Fruit fly (Drosophila melanogaster) whole organism, embryonic: ENCODE results near the gene Cln7.

Source experiments
- Abd-B ChIP-seq: fragments of 200-800 bp; sonication (Bioruptor generic); optimal IDR thresholded peaks from 2 replicates; lab custom pipeline; 2018; ENCODE audit warnings: missing biosample characterization, mild to moderate bottlenecking, missing genetic modification characterization, moderate library complexity
- Atf-2 ChIP-seq: fragments of 200-800 bp; sonication (Bioruptor generic); optimal IDR thresholded peaks from 2 replicates; lab custom pipeline; 2016; ENCODE audit warnings: missing biosample characterization, missing genetic modification characterization
- B-H2 ChIP-seq: fragments of 200-800 bp; sonication (Bioruptor generic); optimal IDR thresholded peaks from 2 replicates; lab custom pipeline; 2018; ENCODE audit warnings: missing biosample characterization, mild to moderate bottlenecking, missing genetic modification characterization
- CG10462 ChIP-seq: fragments of 200-800 bp; sonication (Bioruptor generic); optimal IDR thresholded peaks from 2 replicates; lab custom pipeline; 2016; ENCODE audit warnings: missing biosample characterization, missing genetic modification characterization
- CG10979 ChIP-seq: fragments of 200-800 bp; sonication (Bioruptor generic); optimal IDR thresholded peaks from 2 replicates; lab custom pipeline; 2018; ENCODE audit warnings: missing biosample characterization, mild to moderate bottlenecking, missing genetic modification characterization, moderate library complexity
- CG11504 ChIP-seq: fragments of 200-800 bp; sonication (Bioruptor generic); optimal IDR thresholded peaks from 3 replicates; lab custom pipeline; 2019; ENCODE audit warnings: missing biosample characterization, mild to moderate bottlenecking, missing genetic modification characterization, moderate library complexity
- CG13287 ChIP-seq: fragments of 200-800 bp; sonication (Bioruptor generic); IDR thresholded peaks from 2 replicates; pipeline ENCODE4 v1.3.6; 2022; ENCODE audit warnings: missing biosample characterization, missing genetic modification characterization; ENCODE audit not compliant: partially characterized antibody
- CG14667 ChIP-seq: fragments of 200-800 bp; sonication (Bioruptor generic); IDR thresholded peaks from 2 replicates; pipeline ENCODE4 v1.3.6; 2022; ENCODE audit warnings: missing biosample characterization, missing genetic modification characterization
- CG1603 ChIP-seq: fragments of 200-800 bp; sonication (Bioruptor generic); optimal IDR thresholded peaks from 2 replicates; lab custom pipeline; 2019; ENCODE audit warnings: missing biosample characterization, mild to moderate bottlenecking, missing genetic modification characterization, moderate library complexity
- CG17385 ChIP-seq: fragments of 200-800 bp; sonication (Bioruptor generic); optimal IDR thresholded peaks from 3 replicates; lab custom pipeline; 2018; ENCODE audit warnings: missing biosample characterization, mild to moderate bottlenecking, missing genetic modification characterization
- CG2202 ChIP-seq: fragments of 200-800 bp; sonication (Bioruptor generic); optimal IDR thresholded peaks from 2 replicates; lab custom pipeline; 2018; ENCODE audit warnings: missing biosample characterization, mild to moderate bottlenecking, missing genetic modification characterization
- CG2678 ChIP-seq: fragments of 200-800 bp; sonication (Bioruptor generic); optimal IDR thresholded peaks from 3 replicates; lab custom pipeline; 2019; ENCODE audit warnings: missing biosample characterization, mild to moderate bottlenecking, missing genetic modification characterization, moderate library complexity
- CG30431 ChIP-seq: fragments of 200-800 bp; sonication (Bioruptor generic); optimal IDR thresholded peaks from 2 replicates; lab custom pipeline; 2017; ENCODE audit warnings: missing biosample characterization, missing genetic modification characterization
- CG4360 ChIP-seq: fragments of 200-800 bp; sonication (Bioruptor generic); IDR thresholded peaks from 2 replicates; pipeline ENCODE4 v1.3.6; 2022; ENCODE audit warnings: missing biosample characterization, missing genetic modification characterization
- CG6175 ChIP-seq: fragments of 200-800 bp; sonication (Bioruptor generic); IDR thresholded peaks from 3 replicates; pipeline ENCODE4 v1.3.6; 2022; ENCODE audit warnings: missing biosample characterization, missing genetic modification characterization
- CG7556 ChIP-seq: fragments of 200-800 bp; sonication (Bioruptor generic); optimal IDR thresholded peaks from 2 replicates; lab custom pipeline; 2017; ENCODE audit warnings: missing biosample characterization, mild to moderate bottlenecking, missing genetic modification characterization
- CG7963 ChIP-seq: fragments of 200-800 bp; sonication (Bioruptor generic); IDR thresholded peaks from 3 replicates; pipeline ENCODE4 v1.3.6; 2022; ENCODE audit warnings: missing biosample characterization, missing genetic modification characterization; ENCODE audit not compliant: partially characterized antibody
- CG8281 ChIP-seq: fragments of 200-800 bp; sonication (Bioruptor generic); optimal IDR thresholded peaks from 2 replicates; lab custom pipeline; 2018; ENCODE audit warnings: missing biosample characterization, mild to moderate bottlenecking, missing genetic modification characterization, moderate library complexity
- CG9215 ChIP-seq: fragments of 200-800 bp; sonication (Bioruptor generic); IDR thresholded peaks from 2 replicates; pipeline ENCODE4 v1.3.6; 2022; ENCODE audit warnings: missing biosample characterization, missing genetic modification characterization
- Chrac-16 ChIP-seq: fragments of 200-800 bp; sonication (Bioruptor generic); optimal IDR thresholded peaks from 3 replicates; lab custom pipeline; 2016; ENCODE audit warnings: missing biosample characterization, missing genetic modification characterization
- CkIIα-i1 ChIP-seq: fragments of 200-800 bp; sonication (Bioruptor generic); IDR thresholded peaks from 2 replicates; pipeline ENCODE4 v1.3.6; 2022; ENCODE audit warnings: missing biosample characterization, missing genetic modification characterization
- HLHmδ ChIP-seq: fragments of 200-800 bp; sonication (Bioruptor generic); optimal IDR thresholded peaks from 2 replicates; lab custom pipeline; 2018; ENCODE audit warnings: missing biosample characterization, mild to moderate bottlenecking, missing genetic modification characterization, moderate library complexity
- Hand ChIP-seq: fragments of 200-800 bp; sonication (Bioruptor generic); optimal IDR thresholded peaks from 2 replicates; lab custom pipeline; 2017; ENCODE audit warnings: mild to moderate bottlenecking, missing biosample characterization, missing genetic modification reagents, missing genetic modification characterization
- HmgZ ChIP-seq: fragments of 200-800 bp; sonication (Bioruptor generic); optimal IDR thresholded peaks from 2 replicates; lab custom pipeline; 2018; ENCODE audit warnings: missing biosample characterization, mild to moderate bottlenecking, missing genetic modification characterization
- Myb ChIP-seq: fragments of 200-800 bp; sonication (Bioruptor generic); optimal IDR thresholded peaks from 2 replicates; lab custom pipeline; 2016; ENCODE audit warnings: missing biosample characterization, missing genetic modification characterization
- Neu2 ChIP-seq: fragments of 200-800 bp; sonication (Bioruptor generic); optimal IDR thresholded peaks from 3 replicates; lab custom pipeline; 2016; ENCODE audit warnings: missing biosample characterization, missing genetic modification characterization, borderline replicate concordance
- Oli ChIP-seq: fragments of 200-800 bp; sonication (Bioruptor generic); optimal IDR thresholded peaks from 2 replicates; lab custom pipeline; 2018; ENCODE audit warnings: missing biosample characterization, mild to moderate bottlenecking, missing genetic modification characterization, moderate library complexity
- Sry-δ ChIP-seq: fragments of 200-800 bp; sonication (Bioruptor generic); optimal IDR thresholded peaks from 2 replicates; lab custom pipeline; 2016; ENCODE audit warnings: missing biosample characterization, missing genetic modification characterization
- aop ChIP-seq: fragments of 200-800 bp; sonication (Bioruptor generic); IDR thresholded peaks from 2 replicates; pipeline ENCODE4 v1.3.6; 2022; ENCODE audit warnings: missing biosample characterization, missing genetic modification characterization
- ap ChIP-seq: fragments of 200-800 bp; sonication (Bioruptor generic); IDR thresholded peaks from 2 replicates; pipeline ENCODE4 v1.3.6; 2022; ENCODE audit warnings: missing biosample characterization, missing genetic modification characterization
- az2 ChIP-seq: fragments of 200-800 bp; sonication (Bioruptor generic); optimal IDR thresholded peaks from 3 replicates; lab custom pipeline; 2016; ENCODE audit warnings: missing biosample characterization, missing genetic modification characterization
- caup ChIP-seq: fragments of 200-800 bp; sonication (Bioruptor generic); optimal IDR thresholded peaks from 3 replicates; lab custom pipeline; 2017; ENCODE audit warnings: missing biosample characterization, mild to moderate bottlenecking, missing genetic modification characterization, moderate library complexity; ENCODE audit not compliant: severe bottlenecking
- cg ChIP-seq: fragments of 200-800 bp; sonication (Bioruptor generic); optimal IDR thresholded peaks from 3 replicates; lab custom pipeline; 2019; ENCODE audit warnings: missing biosample characterization, mild to moderate bottlenecking, missing genetic modification characterization, moderate library complexity
- chn ChIP-seq: fragments of 200-800 bp; sonication (Bioruptor generic); optimal IDR thresholded peaks from 2 replicates; lab custom pipeline; 2016; ENCODE audit warnings: missing biosample characterization, missing genetic modification characterization
- crc ChIP-seq: fragments of 200-800 bp; sonication (Bioruptor generic); optimal IDR thresholded peaks from 2 replicates; lab custom pipeline; 2016; ENCODE audit warnings: missing biosample characterization, missing genetic modification characterization
- croc ChIP-seq: fragments of 200-800 bp; sonication (Bioruptor generic); conservative IDR thresholded peaks from 3 replicates; pipeline ENCODE4 v1.3.6; 2022; ENCODE audit warnings: missing biosample characterization, missing genetic modification characterization
- da ChIP-seq: fragments of 200-800 bp; sonication (Bioruptor generic); optimal IDR thresholded peaks from 2 replicates; lab custom pipeline; 2016; ENCODE audit warnings: missing biosample characterization, missing genetic modification characterization
- emc ChIP-seq: fragments of 200-800 bp; sonication (Bioruptor generic); optimal IDR thresholded peaks from 2 replicates; lab custom pipeline; 2016; ENCODE audit warnings: missing biosample characterization, missing genetic modification characterization
- eyg ChIP-seq: fragments of 200-800 bp; sonication (Bioruptor generic); optimal IDR thresholded peaks from 3 replicates; lab custom pipeline; 2016; ENCODE audit warnings: missing biosample characterization, missing genetic modification characterization
- grn ChIP-seq: fragments of 200-800 bp; sonication (Bioruptor generic); optimal IDR thresholded peaks from 3 replicates; lab custom pipeline; 2017; ENCODE audit warnings: missing biosample characterization, missing genetic modification characterization
- gsb-n ChIP-seq: fragments of 200-800 bp; sonication (Bioruptor generic); optimal IDR thresholded peaks from 3 replicates; lab custom pipeline; 2018; ENCODE audit warnings: missing biosample characterization, mild to moderate bottlenecking, missing genetic modification characterization
- jigr1 ChIP-seq: fragments of 200-800 bp; sonication (Bioruptor generic); IDR thresholded peaks from 3 replicates; pipeline ENCODE4 v1.3.6; 2022; ENCODE audit warnings: missing biosample characterization, missing genetic modification characterization
- nom ChIP-seq: fragments of 200-800 bp; sonication (Bioruptor generic); optimal IDR thresholded peaks from 2 replicates; lab custom pipeline; 2017; ENCODE audit warnings: missing biosample characterization, missing genetic modification characterization, mild to moderate bottlenecking, moderate library complexity, missing genetic modification reagents
- onecut ChIP-seq: fragments of 200-800 bp; sonication (Bioruptor generic); IDR thresholded peaks from 2 replicates; pipeline ENCODE4 v1.3.6; 2022; ENCODE audit warnings: missing biosample characterization, missing genetic modification characterization
- p53 ChIP-seq: fragments of 200-800 bp; sonication (Bioruptor generic); optimal IDR thresholded peaks from 2 replicates; lab custom pipeline; 2016; ENCODE audit warnings: missing biosample characterization, missing genetic modification characterization
- pfk ChIP-seq: fragments of 200-800 bp; sonication (Bioruptor generic); optimal IDR thresholded peaks from 2 replicates; lab custom pipeline; 2018; ENCODE audit warnings: missing biosample characterization, mild to moderate bottlenecking, missing genetic modification characterization, moderate library complexity
- sens-2 ChIP-seq: fragments of 200-800 bp; sonication (Bioruptor generic); IDR thresholded peaks from 2 replicates; pipeline ENCODE4 v1.3.6; 2022; ENCODE audit warnings: missing biosample characterization, missing genetic modification characterization
- tin ChIP-seq: fragments of 200-800 bp; sonication (Bioruptor generic); optimal IDR thresholded peaks from 3 replicates; lab custom pipeline; 2016; ENCODE audit warnings: missing biosample characterization, missing genetic modification characterization
- wek ChIP-seq: fragments of 200-800 bp; sonication (Bioruptor generic); optimal IDR thresholded peaks from 3 replicates; lab custom pipeline; 2018; ENCODE audit warnings: missing biosample characterization, mild to moderate bottlenecking, missing genetic modification characterization, moderate library complexity

The Cln7 gene

DNA sequence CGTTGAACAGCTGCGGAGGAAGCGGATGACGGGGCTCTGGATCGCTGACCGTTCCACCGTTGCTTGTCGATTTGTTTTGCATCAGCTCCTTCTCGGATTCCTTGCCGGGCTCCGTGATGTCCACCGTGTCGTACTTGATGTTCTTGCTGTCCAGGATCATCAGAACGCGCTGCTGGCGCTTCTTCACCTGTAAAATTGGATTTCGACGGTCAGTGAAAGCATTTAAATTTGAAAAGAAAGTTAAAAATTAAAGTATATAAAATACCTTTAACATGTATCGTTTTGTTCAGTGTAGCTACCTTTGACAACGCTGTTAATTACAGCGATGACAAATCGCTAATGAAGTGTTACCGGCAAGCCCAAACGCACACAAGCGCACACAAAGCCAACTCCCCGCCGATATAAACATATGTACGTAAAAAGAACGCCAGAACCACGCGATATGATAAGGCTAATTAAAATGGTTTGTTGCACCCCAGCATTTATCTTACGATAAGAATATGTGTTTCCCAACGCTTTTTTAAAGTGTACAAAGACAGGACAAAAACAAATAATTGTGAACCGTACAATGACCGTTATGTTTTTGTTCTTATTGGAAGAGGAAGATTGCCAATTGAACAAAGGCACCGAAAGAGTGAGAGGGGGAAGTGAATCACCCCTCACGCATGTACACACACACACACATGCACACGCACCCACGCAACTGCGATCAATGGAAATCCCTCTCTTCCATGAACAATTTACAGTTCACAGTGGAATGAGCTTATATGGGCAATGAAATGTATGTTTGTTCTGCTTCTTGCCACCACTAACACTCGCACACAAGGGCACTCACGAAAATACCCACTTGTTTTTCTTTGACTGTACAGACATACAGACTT, 23.1 kb upstream of the Cln7 start (continued):
- TF ChIP-seq CG17385 (GFP tag; lab: Kevin White, UChicago) (peak; percentile 94), crc (GFP tag; lab: Kevin White, UChicago) (no peak), CG10462 (no peak), CG2678 (tag; lab: Kevin White, UChicago) (peak; percentile 45), aop (no peak), gsb-n (tag; lab: Kevin White, UChicago) (no peak), pfk (GFP tag; lab: Kevin White, UChicago) (no peak), chn (no peak), da (no peak), CG9215 (no peak), B-H2 (GFP tag; lab: Kevin White, UChicago) (no peak), onecut (GFP tag; lab: Robert Waterston, UW) (0 out of 2 replicates have a peak, but pooled peaks have one; percentile 25), nom (peak; percentile 18), cg (GFP tag; lab: Kevin White, UChicago) (peak; percentile 94), CG13287 (0 out of 2 replicates have a peak, but pooled peaks have one; percentile 17), CG14667 (no peak), CG6175 (no peak), croc (no peak), Myb (GFP tag; lab: Kevin White, UChicago) (no peak), CG30431 (GFP tag; lab: Kevin White, UChicago) (no peak), ap (no peak), sens-2 (0 out of 2 replicates have a peak, but pooled peaks have one; percentile 17), az2 (GFP tag; lab: Kevin White, UChicago) (peak; percentile 1), Chrac-16 (GFP tag; lab: Kevin White, UChicago) (no peak), CG11504 (tag; lab: Kevin White, UChicago) (peak; percentile 56), caup (GFP tag; lab: Kevin White, UChicago) (peak; percentile 17), wek (GFP tag; lab: Kevin White, UChicago) (no peak), CG7963 (GFP tag; lab: Robert Waterston, UW) (no peak), CG2202 (no peak), HLHmδ (GFP tag; lab: Kevin White, UChicago) (peak; percentile 7), HmgZ (no peak), emc (GFP tag; lab: Kevin White, UChicago) (no peak), eyg (GFP tag; lab: Kevin White, UChicago) (no peak), Atf-2 (GFP tag; lab: Kevin White, UChicago) (no peak), CG4360 (GFP tag; lab: Robert Waterston, UW) (no peak), p53 (GFP tag; lab: Kevin White, UChicago) (no peak), Neu2 (GFP tag; lab: Kevin White, UChicago) (no peak), grn (GFP tag; lab: Kevin White, UChicago) (peak; percentile 50), Sry-δ (peak; percentile 19), CkIIα-i1 (no peak), CG7556 (GFP tag; lab: Kevin White, UChicago) (peak; percentile 22), Oli (peak; percentile 40), tin (GFP tag; lab: Kevin White, UChicago) (no peak), CG1603 (tag; lab: Kevin White, UChicago) (peak; percentile 12), Abd-B (GFP tag; lab: Kevin White, UChicago) (no peak), CG8281 (no peak), jigr1 (GFP tag; lab: Robert Waterston, UW) (no peak), CG10979 (peak; percentile 24), Hand (no peak)
